Worm (Caenorhabditis elegans): ENCODE data around the gene F01G10.6.

DNA sequence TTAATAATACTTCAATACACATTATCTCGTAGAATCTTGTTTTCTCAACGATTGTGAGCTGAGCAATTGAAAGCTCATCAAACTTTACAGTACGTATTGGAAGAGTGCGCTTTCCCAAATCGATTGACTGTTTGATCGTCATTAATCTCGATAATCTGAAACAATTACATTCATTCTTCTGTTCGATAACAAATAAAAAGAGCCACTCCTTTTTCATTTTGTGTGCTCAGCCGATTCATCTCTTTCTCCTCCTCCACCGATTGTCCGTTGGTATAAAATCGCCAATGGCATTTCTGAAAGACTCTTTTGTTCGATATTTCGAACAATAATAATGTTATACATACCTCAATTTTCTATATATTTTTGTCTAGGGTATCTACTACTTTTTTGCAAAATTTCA, 3.7 kb downstream of the F01G10.6 start, which contains the start of gene nas-12:
- no peak for TF ChIP-seq ceh-82 (tag; optimal IDR thresholded peaks at IDR 0.05)
- no peak for TF ChIP-seq nhr-11 (tag; optimal IDR thresholded peaks at IDR 0.05)
- no peak for TF ChIP-seq skn-1 (tag; optimal IDR thresholded peaks at IDR 0.05)
- no peak for TF ChIP-seq lin-13 (GFP tag; optimal IDR thresholded peaks at IDR 0.05)
- no peak for TF ChIP-seq R02D3.7 (tag; optimal IDR thresholded peaks at IDR 0.05)
- no peak for TF ChIP-seq mxl-2 (GFP tag; conservative IDR thresholded peaks at IDR 0.05)
- no peak for TF ChIP-seq mep-1 (tag; optimal IDR thresholded peaks at IDR 0.05)
- no peak for TF ChIP-seq jun-1 (tag; optimal IDR thresholded peaks at IDR 0.05)
- TF ChIP-seq madf-5 (GFP tag; IDR thresholded peaks at IDR 0.05) = no peak
- no peak for TF ChIP-seq nhr-77 (tag; optimal IDR thresholded peaks at IDR 0.05)
- no peak for TF ChIP-seq lir-3 (tag; optimal IDR thresholded peaks at IDR 0.05)
- no peak for TF ChIP-seq unc-62 (GFP tag; optimal IDR thresholded peaks at IDR 0.05 in 1 of 2)
- TF ChIP-seq unc-62 (tag; optimal IDR thresholded peaks at IDR 0.05) = no peak

All from whole organism, L4 larva.